Worm (Caenorhabditis elegans): ENCODE measurements around the gene F12E12.2.

F12E12.2 gene

ce11 chrII:3741584-3741983, 1.8 kb downstream of the F12E12.2 start, which contains the start of gene F12E12.1:
Gene F12E12.1, plus strand, starts transcription at chrII:3741884.
- TF ChIP-seq dmd-4 (tag; optimal IDR thresholded peaks at IDR 0.05) (no peak), sma-9 (GFP tag; optimal IDR thresholded peaks at IDR 0.05) (no peak), sma-9 (tag; optimal IDR thresholded peaks at IDR 0.05) (no peak), gmeb-1 (tag; optimal IDR thresholded peaks at IDR 0.05) (no peak), ztf-4 (tag; optimal IDR thresholded peaks at IDR 0.05) (no peak), nhr-77 (tag; optimal IDR thresholded peaks at IDR 0.05) (no peak), sma-3 (GFP tag; optimal IDR thresholded peaks at IDR 0.05) (no peak), ztf-11 (tag; optimal IDR thresholded peaks at IDR 0.05) (no peak), egl-27 (tag; optimal IDR thresholded peaks at IDR 0.05) (no peak)

ce11 chrII:3743684-3744200, 4.0 kb downstream of the F12E12.2 start, which contains the start of gene nta-1:
Gene nta-1, minus strand, starts transcription at chrII:3743814.
- TF ChIP-seq sma-9 (GFP tag; optimal IDR thresholded peaks at IDR 0.05) (peak; percentile 62), sma-9 (tag; optimal IDR thresholded peaks at IDR 0.05) (no peak), elt-1 (tag; optimal IDR thresholded peaks at IDR 0.05) (no peak)

- TF ChIP-seq mab-5 (tag; optimal IDR thresholded peaks at IDR 0.05) (no peak), unc-62 (GFP tag; optimal IDR thresholded peaks at IDR 0.05) (no peak), egl-27 (tag; optimal IDR thresholded peaks at IDR 0.05) (no peak)
These were observed 7.7 kb downstream of the F12E12.2 start, which contains the start of gene fbxb-92 for ce11 chrII:3747405-3747804. Gene fbxb-92, minus strand, starts transcription at chrII:3747505.

ce11 chrII:3748719-3749118, 9.0 kb downstream of the F12E12.2 start, which contains the start of gene fbxb-90:
Gene fbxb-90, minus strand, starts transcription at chrII:3748819.
- TF ChIP-seq lsy-2 (tag; optimal IDR thresholded peaks at IDR 0.05): no peak
- no peak for TF ChIP-seq mdl-1 (tag; optimal IDR thresholded peaks at IDR 0.05)
- no peak for TF ChIP-seq lin-13 (GFP tag; optimal IDR thresholded peaks at IDR 0.05)
- TF ChIP-seq elt-3 (tag; optimal IDR thresholded peaks at IDR 0.05): no peak
- TF ChIP-seq ztf-4 (tag; optimal IDR thresholded peaks at IDR 0.05): no peak
- TF ChIP-seq blmp-1 (tag; optimal IDR thresholded peaks at IDR 0.05; ENCODE audit: insufficient read depth): no peak
- no peak for TF ChIP-seq nhr-237 (tag; optimal IDR thresholded peaks at IDR 0.05)
- no peak for TF ChIP-seq R02D3.7 (tag; optimal IDR thresholded peaks at IDR 0.05)
- no peak for TF ChIP-seq mbf-1 (tag; optimal IDR thresholded peaks at IDR 0.05)
- no peak for TF ChIP-seq sem-4 (tag; optimal IDR thresholded peaks at IDR 0.05)
- TF ChIP-seq skn-1 (tag; optimal IDR thresholded peaks at IDR 0.05): no peak
- TF ChIP-seq lin-39 (tag; optimal IDR thresholded peaks at IDR 0.05): no peak
- TF ChIP-seq ceh-82 (tag; optimal IDR thresholded peaks at IDR 0.05): no peak
- TF ChIP-seq egl-27 (tag; optimal IDR thresholded peaks at IDR 0.05): no peak
- no peak for TF ChIP-seq aly-2 (tag; optimal IDR thresholded peaks at IDR 0.05)

DNA sequence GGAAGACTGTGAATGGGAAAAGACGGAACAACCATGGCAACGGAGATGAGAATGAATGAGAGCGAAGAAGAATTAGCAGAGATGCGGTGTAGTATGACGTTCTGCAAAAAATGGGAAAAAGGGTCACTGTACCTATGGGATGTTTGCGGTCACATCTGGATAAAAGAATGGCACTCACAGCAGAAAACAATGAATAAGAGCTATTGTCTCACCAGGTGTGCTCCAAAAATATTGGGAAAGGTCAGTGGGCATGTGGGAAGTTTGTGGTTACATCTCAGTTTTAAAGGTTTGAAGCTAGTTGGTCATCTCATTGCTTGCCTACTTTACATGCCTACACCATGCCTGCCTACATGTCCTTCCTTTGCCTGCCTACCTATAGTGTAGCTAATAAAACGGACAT, 10.9 kb downstream of the F12E12.2 start, which contains the start of gene fbxb-91:
TSS of gene fbxb-91 (minus strand) at position 101 of the 400 bp plus-strand sequence.
- no peak for TF ChIP-seq lin-13 (GFP tag; optimal IDR thresholded peaks at IDR 0.05)
- no peak for TF ChIP-seq nhr-11 (tag; optimal IDR thresholded peaks at IDR 0.05)
- TF ChIP-seq F13H6.1 (tag; optimal IDR thresholded peaks at IDR 0.05): no peak
- TF ChIP-seq sma-9 (GFP tag; optimal IDR thresholded peaks at IDR 0.05): no peak
- no peak for TF ChIP-seq sma-9 (tag; optimal IDR thresholded peaks at IDR 0.05)
- no peak for TF ChIP-seq crh-2 (tag; optimal IDR thresholded peaks at IDR 0.05)
- TF ChIP-seq unc-62 (GFP tag; optimal IDR thresholded peaks at IDR 0.05): no peak

DNA sequence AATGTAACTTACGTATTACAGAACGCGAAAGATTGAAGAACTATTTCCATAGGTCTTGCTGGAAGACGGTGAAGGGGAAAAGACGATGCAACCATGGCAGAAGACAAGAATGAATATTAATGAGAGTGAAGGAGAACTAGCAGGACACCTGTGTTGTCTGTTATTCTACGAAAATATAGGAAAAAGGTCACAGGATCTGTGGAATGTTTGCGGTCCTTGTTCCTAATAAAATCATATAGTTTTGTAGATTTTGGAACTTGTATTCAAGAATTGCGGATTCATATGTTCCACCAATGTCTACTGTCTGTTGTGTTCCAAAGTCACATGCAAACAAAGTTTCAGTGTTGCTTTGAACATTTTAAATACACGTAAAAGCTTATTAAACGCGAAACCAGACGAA, 12.4 kb downstream of the F12E12.2 start, which contains the start of gene sdz-11:
TSS of gene sdz-11 (minus strand) at position 101 of the 400 bp plus-strand sequence.
- no peak for TF ChIP-seq nhr-129 (tag; optimal IDR thresholded peaks at IDR 0.05)
- TF ChIP-seq nhr-25 (tag; optimal IDR thresholded peaks at IDR 0.05): no peak
- TF ChIP-seq peb-1 (tag; optimal IDR thresholded peaks at IDR 0.05): no peak
- TF ChIP-seq skn-1 (tag; optimal IDR thresholded peaks at IDR 0.05): no peak

- no peak for TF ChIP-seq crh-2 (tag; optimal IDR thresholded peaks at IDR 0.05)
- TF ChIP-seq nhr-6 (tag; optimal IDR thresholded peaks at IDR 0.05): no peak
- TF ChIP-seq gmeb-1 (tag; optimal IDR thresholded peaks at IDR 0.05): no peak
- no peak for TF ChIP-seq aly-2 (tag; optimal IDR thresholded peaks at IDR 0.05)
- no peak for TF ChIP-seq nhr-25 (tag; optimal IDR thresholded peaks at IDR 0.05)
- no peak for TF ChIP-seq snpc-4 (tag; optimal IDR thresholded peaks at IDR 0.05)
- no peak for TF ChIP-seq sma-9 (GFP tag; optimal IDR thresholded peaks at IDR 0.05)
- TF ChIP-seq sma-9 (tag; optimal IDR thresholded peaks at IDR 0.05): no peak
- no peak for TF ChIP-seq lin-39 (tag; optimal IDR thresholded peaks at IDR 0.05)
- TF ChIP-seq nhr-11 (tag; optimal IDR thresholded peaks at IDR 0.05): no peak
- no peak for TF ChIP-seq ztf-1 (GFP tag; conservative IDR thresholded peaks at IDR 0.05)
- no peak for TF ChIP-seq lsy-2 (tag; optimal IDR thresholded peaks at IDR 0.05)
- TF ChIP-seq unc-39 (tag; optimal IDR thresholded peaks at IDR 0.05): no peak
- no peak for TF ChIP-seq ceh-16 (tag; optimal IDR thresholded peaks at IDR 0.05)
- TF ChIP-seq Y55F3AM.14 (GFP tag; optimal IDR thresholded peaks at IDR 0.05): no peak
- no peak for TF ChIP-seq sem-4 (tag; optimal IDR thresholded peaks at IDR 0.05)
- TF ChIP-seq R02D3.7 (tag; optimal IDR thresholded peaks at IDR 0.05): no peak
- TF ChIP-seq unc-62 (GFP tag; optimal IDR thresholded peaks at IDR 0.05): no peak
These were observed 13.9 kb downstream of the F12E12.2 start, which contains the start of gene rcd-1 for ce11 chrII:3753598-3753997. Gene rcd-1, plus strand, starts transcription at chrII:3753898.
